Worm (Caenorhabditis elegans) whole organism, early embryonic: ENCODE results near the gene dhs-12.

Experiments used
- aly-1 ChIP-seq: sonication (generic microtip); optimal IDR thresholded peaks from 2 replicates; lab custom pipeline; 2016; ENCODE audit warnings: missing genetic modification characterization, missing compliant biosample characterization
- ama-1 ChIP-seq: fragments of 150-350 bp; optimal IDR thresholded peaks from 2 replicates; lab custom pipeline; 2014
- ceh-13 ChIP-seq: fragments of 200-800 bp; sonication (Bioruptor generic); optimal IDR thresholded peaks from 2 replicates; lab custom pipeline; 2018; ENCODE audit warnings: mild to moderate bottlenecking, missing genetic modification characterization, missing compliant biosample characterization
- flt-1 ChIP-seq: fragments of 200-800 bp; sonication (Bioruptor generic); IDR thresholded peaks from 2 replicates; pipeline ENCODE4 v1.3.6; 2022; ENCODE audit warnings: missing genetic modification characterization, missing compliant biosample characterization
- hmbx-1 ChIP-seq: sonication (generic microtip); optimal IDR thresholded peaks from 2 replicates; lab custom pipeline; 2016; ENCODE audit warnings: mild to moderate bottlenecking, missing genetic modification characterization, missing compliant biosample characterization
- sea-1 ChIP-seq: fragments of 200-800 bp; sonication (Bioruptor generic); conservative IDR thresholded peaks from 2 replicates; pipeline ENCODE4 v1.3.6; 2022; ENCODE audit warnings: missing genetic modification characterization, missing compliant biosample characterization

DNA sequence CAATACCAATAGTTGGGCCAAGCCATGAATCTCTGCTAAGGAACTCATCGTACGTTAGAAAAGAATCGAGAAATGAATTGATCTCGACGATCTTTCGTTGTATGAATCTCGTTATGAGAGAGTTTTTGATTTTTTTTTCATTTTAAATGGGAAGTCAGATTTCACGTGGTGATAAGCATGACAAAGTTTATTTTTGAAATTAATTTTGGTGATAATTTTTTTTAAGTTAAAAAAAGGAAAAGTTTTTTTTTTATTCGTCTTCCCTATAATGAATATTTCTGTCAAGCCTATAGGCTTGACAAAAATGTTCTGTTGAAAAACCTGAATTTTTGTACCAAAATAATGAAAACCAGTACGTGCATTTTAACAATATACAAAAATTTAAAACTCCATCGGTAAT is 6.4 kb upstream of the dhs-12 start, which contains the start of gene K08F4.5:
- TF ChIP-seq ceh-13 (no peak), ama-1 (lab: Kevin White, UChicago) (no peak), sea-1 (GFP tag; lab: Robert Waterston, UW) (no peak), flt-1 (GFP tag; lab: Robert Waterston, UW) (no peak), aly-1 (no peak), hmbx-1 (no peak)
